Fruit fly (Drosophila melanogaster): ENCODE results near the gene Ca-beta.

- no peak for TF ChIP-seq CTCF (optimal IDR thresholded peaks at IDR 0.05)
- no peak for TF ChIP-seq CG8478 (optimal IDR thresholded peaks at IDR 0.05)
These were observed 16.2 kb upstream of the Ca-beta start for dm6 chr2L:11219446-11220038.

Measured in S2 (cell line).